Worm (Caenorhabditis elegans): ENCODE results near the gene F45G2.9.

Gene F45G2.9

DNA sequence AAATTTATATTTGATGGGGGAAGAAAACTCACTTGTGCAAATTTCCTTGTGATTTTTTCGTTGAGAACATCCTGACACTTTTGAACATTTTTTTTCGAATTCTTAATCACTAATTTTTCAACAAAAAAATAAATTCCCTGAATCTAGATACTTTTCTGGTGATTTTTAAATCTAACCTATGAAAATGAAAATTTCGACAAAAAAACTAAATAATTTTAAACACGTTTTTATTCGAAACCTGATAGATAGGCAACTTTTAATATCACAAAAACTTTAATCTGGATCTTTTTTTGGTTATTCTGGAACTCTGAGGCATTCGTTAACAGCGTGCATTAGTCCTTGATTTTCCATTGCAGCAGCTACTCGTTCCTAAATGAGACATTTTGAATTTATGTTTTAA, at the start of gene F45G2.9:
Gene F45G2.9, minus strand, starts transcription at position 101 of the 400 bp plus-strand sequence.
- TF ChIP-seq unc-62 (GFP tag; optimal IDR thresholded peaks at IDR 0.05): no peak

DNA sequence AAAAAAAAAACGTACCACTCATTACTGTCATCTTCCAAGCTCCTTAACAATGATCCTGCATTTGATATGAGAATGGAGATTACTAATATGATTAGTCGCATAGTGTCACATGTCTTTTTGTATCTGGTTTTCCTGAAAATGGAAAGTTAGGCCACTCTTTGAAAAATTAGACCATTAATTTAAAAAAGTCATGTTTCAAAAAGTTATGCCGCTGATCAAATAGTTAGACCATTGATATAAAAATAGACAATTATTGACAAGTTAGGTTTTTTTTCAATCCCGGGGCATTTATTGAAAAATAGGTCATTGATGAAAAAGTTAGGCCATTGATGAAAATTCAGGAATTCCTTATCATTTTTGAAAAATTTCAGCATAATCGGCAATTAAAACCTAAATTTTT, 47.3 kb upstream of the F45G2.9 start, which contains the start of gene acc-4:
Gene acc-4, minus strand, starts transcription at position 101 of the 400 bp plus-strand sequence.
- TF ChIP-seq unc-62 (GFP tag; optimal IDR thresholded peaks at IDR 0.05): no peak

DNA sequence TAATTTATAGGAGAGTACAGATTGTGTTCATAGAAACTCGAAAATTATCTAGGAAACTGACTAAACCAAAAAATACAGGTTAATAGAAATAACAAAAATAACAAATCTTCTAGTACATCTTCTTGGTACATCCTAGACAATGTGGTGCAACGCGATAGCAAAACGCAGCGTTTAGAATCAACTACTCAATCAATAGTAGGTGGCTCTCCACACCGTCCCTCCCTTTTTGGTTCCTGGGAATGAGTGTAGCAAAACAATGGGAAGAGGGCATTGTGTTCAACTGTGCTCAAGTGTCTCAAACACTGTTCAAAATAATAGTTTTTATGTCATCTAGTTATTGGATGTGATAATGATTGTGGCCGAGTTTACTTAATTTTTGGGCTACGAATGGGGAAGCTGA, 39.9 kb upstream of the F45G2.9 start, which contains the start of gene T27E9.6:
Gene T27E9.6, minus strand, starts transcription at position 101 of the 400 bp plus-strand sequence.
- TF ChIP-seq unc-62 (GFP tag; optimal IDR thresholded peaks at IDR 0.05): no peak

DNA sequence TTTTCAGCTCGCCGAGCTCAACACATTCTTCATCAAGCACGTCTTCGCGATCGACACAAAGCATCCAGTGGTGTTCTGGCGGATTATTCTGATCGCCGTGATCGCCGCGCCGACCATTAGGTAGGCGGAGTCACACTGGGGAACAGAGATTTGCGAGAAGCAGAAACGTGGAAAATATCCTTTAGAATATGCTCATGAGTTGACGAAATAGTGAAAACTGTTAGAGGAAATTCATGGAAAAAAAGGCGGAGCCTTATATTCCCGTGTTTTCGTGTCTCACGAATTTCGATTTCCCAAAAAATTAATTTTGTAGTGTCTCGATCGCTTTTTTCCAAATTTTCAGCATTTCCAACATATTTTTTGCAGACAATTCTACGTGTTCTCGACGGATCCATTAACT, 37.7 kb upstream of the F45G2.9 start:
- no peak for TF ChIP-seq unc-62 (GFP tag; optimal IDR thresholded peaks at IDR 0.05)

DNA sequence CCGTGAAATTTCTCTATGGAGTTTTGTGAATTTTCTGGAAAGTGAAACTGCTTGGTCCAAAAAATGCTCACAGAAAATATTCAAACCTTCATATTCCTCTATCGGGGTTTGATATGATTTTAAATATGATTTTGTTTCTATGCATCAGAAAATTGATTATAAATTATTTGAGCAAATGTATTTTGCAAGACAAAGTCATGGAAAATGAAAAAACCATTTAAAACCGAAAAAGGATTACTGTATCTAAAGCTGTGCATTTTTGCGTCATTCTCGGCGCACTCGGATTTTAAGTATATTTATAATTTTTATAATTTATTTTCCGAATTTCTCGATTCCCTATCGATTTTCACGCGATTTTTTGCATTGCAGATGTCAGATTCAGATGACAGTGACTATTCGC, 34.8 kb upstream of the F45G2.9 start, which contains the start of gene pssy-2:
Gene pssy-2, plus strand, starts transcription at position 301 of the 400 bp plus-strand sequence.
- no peak for TF ChIP-seq unc-62 (GFP tag; optimal IDR thresholded peaks at IDR 0.05)

DNA sequence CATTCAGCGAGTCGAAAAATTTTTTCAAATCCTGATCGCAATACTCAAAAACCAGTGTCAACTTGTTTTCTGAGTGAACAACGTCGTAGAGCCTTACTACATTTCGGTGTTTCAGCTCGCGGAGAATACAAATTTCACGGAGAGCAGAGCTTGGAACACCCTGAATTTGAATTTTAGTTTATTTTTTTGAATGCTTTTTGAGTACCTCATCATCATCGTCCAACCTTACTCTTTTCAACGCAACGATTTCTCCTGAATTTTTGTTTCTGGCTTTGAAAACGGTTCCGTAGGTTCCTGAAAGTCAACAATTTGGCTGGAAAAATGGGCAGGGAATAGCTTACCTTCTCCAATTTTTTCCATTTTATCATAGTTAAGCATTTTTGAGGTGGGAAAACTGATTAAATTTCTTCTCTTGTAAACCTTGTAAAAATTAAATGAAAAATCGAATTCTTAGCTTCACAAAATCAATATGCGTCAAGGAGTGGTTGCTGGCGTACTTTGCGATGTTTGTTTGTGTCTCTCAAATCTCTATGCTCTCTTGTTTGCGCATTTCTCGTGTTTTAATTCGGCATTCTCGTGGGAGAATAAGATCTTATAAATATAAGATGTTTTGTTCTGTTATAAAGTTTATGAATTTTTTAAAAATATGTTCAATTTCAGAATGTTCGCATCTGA, 29.3 kb upstream of the F45G2.9 start, which contains the start of gene cdk-5:
Gene cdk-5, minus strand, starts transcription at position 425 of the 675 bp plus-strand sequence.
- no peak for TF ChIP-seq unc-62 (GFP tag; optimal IDR thresholded peaks at IDR 0.05)

DNA sequence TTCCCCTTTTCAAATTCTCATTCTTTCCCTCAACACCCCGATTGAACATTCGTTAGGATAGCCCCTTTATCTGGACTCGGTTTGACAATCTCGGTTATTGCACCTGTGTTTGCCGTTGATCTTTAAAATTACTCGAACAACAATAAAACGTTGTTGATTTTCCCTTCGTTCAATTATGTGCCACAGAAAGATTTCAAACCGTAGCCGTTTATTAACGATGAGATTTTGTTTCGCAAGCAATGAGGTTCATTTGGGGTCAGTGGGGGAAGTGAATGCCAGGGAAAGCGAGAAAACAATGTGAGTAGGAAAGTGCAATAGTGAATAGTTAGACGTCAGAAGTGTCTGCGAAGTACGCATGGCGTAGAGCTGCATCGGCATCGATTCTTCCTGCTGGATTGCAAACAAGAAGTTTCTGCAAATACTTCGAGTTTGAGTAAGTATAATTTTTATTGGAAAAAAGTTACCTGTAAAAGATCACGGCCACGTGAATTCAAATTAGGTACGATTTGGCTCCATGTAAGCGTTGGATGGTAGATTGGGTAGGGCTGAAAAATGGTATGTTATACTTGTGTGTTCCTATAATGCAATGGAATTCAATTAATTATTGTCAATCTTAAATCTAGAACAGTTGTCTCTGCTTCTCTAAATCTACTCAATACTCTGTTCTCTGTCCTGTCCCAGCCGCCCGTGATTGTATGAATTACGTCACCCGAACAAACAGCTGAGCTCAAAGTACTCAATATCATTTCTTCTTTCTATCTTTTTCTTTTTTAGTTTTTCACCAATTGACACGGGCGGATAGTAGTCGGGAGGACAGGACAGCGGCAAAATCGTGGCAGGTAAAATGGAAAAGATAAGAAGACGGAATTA, 28.0 kb upstream of the F45G2.9 start, which contains the start of gene kel-3:
Gene kel-3, plus strand, starts transcription at position 328 of the 870 bp plus-strand sequence.
- TF ChIP-seq unc-62 (GFP tag; optimal IDR thresholded peaks at IDR 0.05): no peak

DNA sequence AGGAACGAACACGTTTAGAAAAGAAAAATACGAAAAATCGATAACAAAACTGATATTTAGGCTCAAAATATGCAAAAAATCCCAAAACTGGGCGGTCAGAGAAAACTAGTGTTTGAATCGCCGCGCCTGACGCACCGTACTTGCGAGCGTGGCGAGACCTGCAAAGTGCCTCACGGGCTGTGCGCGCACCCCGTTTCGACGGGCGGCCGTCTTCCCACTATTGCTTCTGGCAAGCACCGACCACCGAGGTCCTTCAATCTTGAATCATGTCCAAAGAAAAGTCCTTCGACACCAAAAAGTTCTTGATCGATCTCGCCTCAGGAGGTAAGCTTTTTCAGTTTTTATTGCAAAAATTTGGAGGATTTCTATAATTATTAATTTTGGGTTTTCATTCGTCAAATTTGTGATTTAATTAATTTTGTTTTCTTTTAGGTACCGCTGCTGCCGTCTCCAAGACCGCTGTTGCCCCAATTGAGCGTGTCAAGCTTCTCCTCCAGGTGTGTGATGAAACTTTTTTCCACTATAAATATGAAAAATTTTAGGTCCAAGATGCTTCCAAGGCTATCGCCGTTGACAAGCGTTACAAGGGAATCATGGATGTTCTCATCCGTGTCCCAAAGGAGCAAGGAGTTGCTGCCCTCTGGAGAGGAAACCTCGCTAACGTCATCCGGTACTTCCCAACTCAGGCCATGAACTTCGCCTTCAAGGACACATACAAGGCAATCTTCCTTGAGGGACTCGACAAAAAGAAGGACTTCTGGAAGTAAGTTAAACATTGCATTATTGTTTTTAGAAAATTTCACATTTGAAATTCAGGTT, 26.4 kb upstream of the F45G2.9 start, which contains the start of gene ant-1.1:
Gene ant-1.1, plus strand, starts transcription at position 199 of the 819 bp plus-strand sequence.
- TF ChIP-seq unc-62 (GFP tag; optimal IDR thresholded peaks at IDR 0.05): no peak

DNA sequence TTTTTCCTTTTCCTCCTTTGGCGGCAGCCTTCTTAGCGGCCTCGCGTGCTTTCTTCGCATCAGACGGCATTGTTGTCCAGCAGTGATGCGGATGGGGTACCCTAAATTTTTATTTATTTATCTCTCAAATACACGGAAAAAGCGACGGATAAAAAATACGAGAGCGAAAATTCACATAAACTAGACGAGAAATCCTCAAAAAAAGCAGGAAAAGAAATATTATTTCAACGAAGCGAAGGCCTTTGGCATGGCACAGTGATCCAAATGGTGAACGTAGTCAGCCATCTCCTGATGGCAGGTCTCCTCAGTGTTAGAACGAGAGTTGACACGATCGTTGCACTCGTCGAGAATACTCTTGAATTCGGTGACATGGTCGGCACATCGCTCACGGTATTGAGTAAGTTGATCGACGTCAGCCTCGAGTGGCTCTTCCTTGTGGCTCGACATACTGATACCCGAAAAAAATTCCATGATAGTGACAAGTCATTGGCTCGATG, 25.4 kb upstream of the F45G2.9 start, which contains the start of the genes abcf-2 and T27E9.2:
Gene abcf-2, minus strand, starts transcription at position 101 of the 497 bp plus-strand sequence.
Gene T27E9.2, minus strand, starts transcription at position 447 of the 497 bp plus-strand sequence.
- no peak for TF ChIP-seq unc-62 (GFP tag; optimal IDR thresholded peaks at IDR 0.05)

DNA sequence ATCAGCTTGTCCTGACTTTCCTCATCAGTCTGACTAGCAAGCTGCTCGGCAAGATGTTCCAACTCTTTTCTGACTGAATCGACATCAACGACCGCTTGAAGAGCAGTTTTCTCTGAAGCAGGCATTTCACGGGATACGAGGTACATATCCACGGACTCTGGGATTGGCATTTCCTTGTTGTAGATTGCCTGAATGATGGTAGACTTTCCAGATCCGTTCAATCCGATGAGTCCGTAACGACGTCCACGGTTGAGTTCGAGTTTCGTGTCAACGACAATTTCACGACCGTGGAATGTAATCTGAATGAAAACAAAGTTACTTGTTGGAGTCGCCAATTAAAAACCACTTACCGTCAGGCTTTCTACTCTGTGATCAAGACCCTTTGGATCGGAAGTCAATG, 24.8 kb upstream of the F45G2.9 start:
- TF ChIP-seq unc-62 (GFP tag; optimal IDR thresholded peaks at IDR 0.05): no peak

DNA sequence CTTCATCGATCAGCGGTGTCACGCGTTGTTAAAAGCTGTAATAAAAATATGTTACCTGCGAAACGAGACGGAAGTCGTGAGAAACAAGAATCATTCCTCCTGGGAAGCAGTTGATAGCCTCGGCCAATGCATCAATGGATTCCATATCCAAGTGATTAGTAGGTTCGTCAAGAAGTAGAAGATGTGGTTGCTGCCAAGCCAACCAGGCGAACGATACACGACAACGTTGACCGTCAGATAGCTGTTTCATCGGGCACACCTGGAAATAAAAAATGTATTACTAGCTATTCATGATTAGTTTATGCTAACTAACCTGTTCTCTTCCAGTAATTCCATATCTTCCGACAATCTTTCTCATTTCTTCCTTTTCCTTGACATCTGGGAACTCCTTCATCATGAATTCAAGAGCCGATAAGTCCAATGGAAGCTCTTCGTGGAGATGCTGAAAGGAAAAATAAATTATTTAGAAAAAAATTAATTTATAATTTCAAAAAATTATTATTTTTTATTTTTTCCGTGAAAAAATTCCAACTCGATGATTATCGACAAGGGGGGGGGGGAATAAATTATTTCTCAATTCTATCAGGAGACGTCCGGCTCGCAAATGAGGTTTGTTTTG, 22.3 kb upstream of the F45G2.9 start, which contains the start of gene tag-164:
Gene tag-164, plus strand, starts transcription at position 569 of the 619 bp plus-strand sequence.
- no peak for TF ChIP-seq unc-62 (GFP tag; optimal IDR thresholded peaks at IDR 0.05)

DNA sequence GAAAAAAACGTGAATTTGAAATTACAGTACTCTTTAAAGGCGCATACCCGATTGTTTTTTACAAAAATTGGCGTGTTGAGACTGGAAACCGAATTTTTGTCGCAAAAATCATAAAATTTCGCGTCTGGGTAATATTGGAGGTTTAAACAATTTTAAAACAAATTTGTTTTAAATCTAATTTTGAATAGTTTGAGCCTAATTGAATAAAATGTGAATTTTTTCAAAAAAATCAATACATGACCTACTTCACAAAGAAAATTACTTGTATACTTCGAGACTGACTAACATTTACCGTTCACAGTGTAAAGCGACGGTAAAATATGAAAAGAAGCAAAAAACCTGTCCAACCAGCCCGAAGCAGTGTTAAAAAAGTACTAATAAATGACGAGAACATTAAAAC, 20.6 kb upstream of the F45G2.9 start:
- no peak for TF ChIP-seq unc-62 (GFP tag; optimal IDR thresholded peaks at IDR 0.05)

DNA sequence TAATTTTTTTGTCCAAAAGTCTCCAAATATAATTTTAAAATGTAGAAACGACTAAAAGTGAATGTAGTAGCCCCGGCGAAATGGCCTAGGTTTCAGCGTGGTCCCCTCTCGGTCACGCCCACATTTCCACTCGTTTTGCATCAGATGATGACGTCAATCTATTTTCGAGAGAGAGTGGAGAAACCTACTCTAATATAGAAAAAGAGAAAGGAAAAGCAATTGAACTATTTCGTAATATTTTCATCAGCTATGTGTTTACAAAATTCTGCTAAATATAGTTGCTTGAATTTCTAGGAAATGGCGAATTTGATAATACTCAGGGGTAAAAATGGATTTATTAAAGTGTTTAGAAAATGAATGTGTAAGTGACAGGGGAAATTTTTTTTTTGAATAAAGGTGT, 19.1 kb upstream of the F45G2.9 start:
- no peak for TF ChIP-seq unc-62 (GFP tag; optimal IDR thresholded peaks at IDR 0.05)

DNA sequence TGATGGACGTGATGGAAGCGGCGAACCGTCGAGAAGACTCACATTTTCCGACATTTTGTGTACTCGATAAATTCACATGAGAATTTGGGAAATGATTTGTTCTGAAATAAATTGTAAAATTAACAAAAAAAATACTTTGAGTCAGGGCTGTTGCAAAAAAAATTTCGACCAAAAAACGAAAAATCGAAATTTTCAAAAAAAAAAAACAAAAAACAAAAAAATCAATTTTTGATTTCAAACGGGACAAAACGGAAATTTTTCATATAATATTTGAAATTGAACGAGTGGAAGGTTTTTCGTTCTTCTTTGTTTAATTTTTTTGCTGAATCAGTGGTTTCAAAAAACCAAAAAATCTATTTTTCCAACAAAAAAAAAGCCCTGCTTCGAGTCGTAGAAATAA, 18.5 kb upstream of the F45G2.9 start, which contains the start of gene cua-1:
Gene cua-1, minus strand, starts transcription at position 101 of the 400 bp plus-strand sequence.
- TF ChIP-seq unc-62 (GFP tag; optimal IDR thresholded peaks at IDR 0.05): no peak
